Fruit fly (Drosophila melanogaster) whole organism, prepupa: Measurements from ENCODE around the gene Shawn.

ENCODE experiments used
- Blimp-1 ChIP-seq: fragments of 200-800 bp; sonication (Bioruptor generic); optimal IDR thresholded peaks from 3 replicates; lab custom pipeline; 2017; ENCODE audit warnings: missing biosample characterization, missing genetic modification characterization, mild to moderate bottlenecking, moderate library complexity, missing genetic modification reagents
- CG11294 ChIP-seq: fragments of 200-800 bp; sonication (Bioruptor generic); IDR thresholded peaks from 2 replicates; pipeline ENCODE4 v1.3.6; 2022; ENCODE audit warnings: missing biosample characterization, missing genetic modification characterization
- CG11762 ChIP-seq: fragments of 200-800 bp; sonication (Bioruptor generic); optimal IDR thresholded peaks from 3 replicates; lab custom pipeline; 2016; ENCODE audit warnings: missing biosample characterization, missing genetic modification characterization; ENCODE audit not compliant: insufficient read depth
- CG1621 ChIP-seq: fragments of 200-800 bp; sonication (Bioruptor generic); optimal IDR thresholded peaks from 3 replicates; lab custom pipeline; 2018; ENCODE audit warnings: missing biosample characterization, mild to moderate bottlenecking, missing genetic modification characterization
- CG16779 ChIP-seq: fragments of 200-800 bp; sonication (Bioruptor generic); optimal IDR thresholded peaks from 3 replicates; lab custom pipeline; 2017; ENCODE audit warnings: missing biosample characterization, mild to moderate bottlenecking, missing genetic modification characterization
- CG32006 ChIP-seq: fragments of 200-800 bp; sonication (Bioruptor generic); optimal IDR thresholded peaks from 3 replicates; lab custom pipeline; 2017; ENCODE audit warnings: missing biosample characterization, mild to moderate bottlenecking, missing genetic modification characterization
- CG3919 ChIP-seq: fragments of 200-800 bp; sonication (Bioruptor generic); optimal IDR thresholded peaks from 3 replicates; lab custom pipeline; 2016; ENCODE audit warnings: missing biosample characterization, missing genetic modification characterization
- CG6792 ChIP-seq: fragments of 200-800 bp; sonication (Bioruptor generic); optimal IDR thresholded peaks from 3 replicates; lab custom pipeline; 2016; ENCODE audit warnings: missing biosample characterization, missing genetic modification characterization
- CG6808 ChIP-seq: fragments of 200-800 bp; sonication (Bioruptor generic); optimal IDR thresholded peaks from 3 replicates; lab custom pipeline; 2017; ENCODE audit warnings: missing biosample characterization, missing genetic modification characterization, mild to moderate bottlenecking, moderate library complexity, missing genetic modification reagents
- CG6854 ChIP-seq: fragments of 200-800 bp; sonication (Bioruptor generic); optimal IDR thresholded peaks from 2 replicates; lab custom pipeline; 2017; ENCODE audit warnings: missing biosample characterization, mild to moderate bottlenecking, missing genetic modification characterization
- CG7368 ChIP-seq: fragments of 200-800 bp; sonication (Bioruptor generic); optimal IDR thresholded peaks from 3 replicates; lab custom pipeline; 2016; ENCODE audit warnings: missing biosample characterization, missing genetic modification characterization
- CG8632 ChIP-seq: fragments of 200-800 bp; sonication (Bioruptor generic); optimal IDR thresholded peaks from 3 replicates; lab custom pipeline; 2016; ENCODE audit warnings: missing biosample characterization, missing genetic modification characterization
- Eip75B ChIP-seq: fragments of 200-800 bp; sonication (Bioruptor generic); optimal IDR thresholded peaks from 3 replicates; lab custom pipeline; 2016; ENCODE audit warnings: missing biosample characterization, missing genetic modification characterization
- Eip78C ChIP-seq: fragments of 200-800 bp; sonication (Bioruptor generic); peaks from one replicate; lab custom pipeline; 2016; ENCODE audit warnings: missing biosample characterization, missing genetic modification characterization
- Eip93F ChIP-seq: fragments of 200-800 bp; sonication (Bioruptor generic); optimal IDR thresholded peaks from 2 replicates; lab custom pipeline; 2016; ENCODE audit warnings: missing biosample characterization, mild to moderate bottlenecking, missing genetic modification characterization
- Hr38 ChIP-seq: sonication (Bioruptor generic); optimal IDR thresholded peaks from 2 replicates; lab custom pipeline; 2016; ENCODE audit warnings: missing biosample characterization, missing genetic modification characterization
- Hr39 ChIP-seq: fragments of 200-800 bp; sonication (Bioruptor generic); optimal IDR thresholded peaks from 2 replicates; lab custom pipeline; 2016; ENCODE audit warnings: missing biosample characterization, missing genetic modification characterization
- Hr4 ChIP-seq: fragments of 200-800 bp; sonication (Bioruptor generic); optimal IDR thresholded peaks from 3 replicates; lab custom pipeline; 2016; ENCODE audit warnings: missing biosample characterization, missing genetic modification characterization
- Lpt ChIP-seq: fragments of 200-800 bp; sonication (Bioruptor generic); optimal IDR thresholded peaks from 3 replicates; lab custom pipeline; 2016; ENCODE audit warnings: missing biosample characterization, missing genetic modification characterization
- Met ChIP-seq: fragments of 200-800 bp; sonication (Bioruptor generic); optimal IDR thresholded peaks from 3 replicates; lab custom pipeline; 2016; ENCODE audit warnings: missing biosample characterization, missing genetic modification characterization
- OdsH ChIP-seq: fragments of 200-800 bp; sonication (Bioruptor generic); optimal IDR thresholded peaks from 3 replicates; lab custom pipeline; 2016; ENCODE audit warnings: missing biosample characterization, missing genetic modification characterization
- Smox ChIP-seq: fragments of 200-800 bp; sonication (Bioruptor generic); optimal IDR thresholded peaks from 3 replicates; lab custom pipeline; 2016; ENCODE audit warnings: missing biosample characterization, missing genetic modification characterization
- Sox14 ChIP-seq: fragments of 200-800 bp; sonication (Bioruptor generic); optimal IDR thresholded peaks from 3 replicates; lab custom pipeline; 2016; ENCODE audit warnings: missing biosample characterization, missing genetic modification characterization
- Sox15 ChIP-seq: fragments of 200-800 bp; sonication (Bioruptor generic); optimal IDR thresholded peaks from 3 replicates; lab custom pipeline; 2016; ENCODE audit warnings: missing biosample characterization, missing genetic modification characterization
- dac ChIP-seq: fragments of 200-800 bp; sonication (Bioruptor generic); optimal IDR thresholded peaks from 2 replicates; lab custom pipeline; 2017; ENCODE audit warnings: missing biosample characterization, mild to moderate bottlenecking, missing genetic modification characterization
- eg ChIP-seq: fragments of 200-800 bp; sonication (Bioruptor generic); IDR thresholded peaks from 3 replicates; pipeline ENCODE4 v1.3.6; 2022; ENCODE audit warnings: missing biosample characterization, missing genetic modification characterization
- fd85E ChIP-seq: fragments of 200-800 bp; sonication (Bioruptor generic); optimal IDR thresholded peaks from 3 replicates; lab custom pipeline; 2016; ENCODE audit warnings: missing biosample characterization, missing genetic modification characterization
- lz ChIP-seq: fragments of 200-800 bp; sonication (Bioruptor generic); optimal IDR thresholded peaks from 3 replicates; lab custom pipeline; 2016; ENCODE audit warnings: missing biosample characterization, missing genetic modification characterization
- net ChIP-seq: fragments of 200-800 bp; sonication (Bioruptor generic); optimal IDR thresholded peaks from 3 replicates; lab custom pipeline; 2016; ENCODE audit warnings: missing biosample characterization, missing genetic modification characterization
- spab ChIP-seq: fragments of 200-800 bp; sonication (Bioruptor generic); optimal IDR thresholded peaks from 2 replicates; lab custom pipeline; 2017; ENCODE audit warnings: missing biosample characterization, mild to moderate bottlenecking, missing genetic modification characterization, missing genetic modification reagents
- ss ChIP-seq, 2 experiments: fragments of 200-800 bp; sonication (Bioruptor generic); optimal IDR thresholded peaks; 2 replicates in 1 of 2; 3 replicates in 1 of 2; lab custom pipeline; 2017 to 2018; ENCODE audit warnings: mild to moderate bottlenecking in 2 of 2, missing biosample characterization in 2 of 2, missing genetic modification characterization in 2 of 2, moderate library complexity in 1 of 2
- svp ChIP-seq: fragments of 200-800 bp; sonication (Bioruptor generic); peaks from one replicate; lab custom pipeline; 2016; ENCODE audit warnings: missing biosample characterization, missing genetic modification characterization
- topi ChIP-seq: fragments of 200-800 bp; sonication (Bioruptor generic); optimal IDR thresholded peaks from 3 replicates; lab custom pipeline; 2016; ENCODE audit warnings: missing biosample characterization, missing genetic modification characterization

The Shawn gene

DNA sequence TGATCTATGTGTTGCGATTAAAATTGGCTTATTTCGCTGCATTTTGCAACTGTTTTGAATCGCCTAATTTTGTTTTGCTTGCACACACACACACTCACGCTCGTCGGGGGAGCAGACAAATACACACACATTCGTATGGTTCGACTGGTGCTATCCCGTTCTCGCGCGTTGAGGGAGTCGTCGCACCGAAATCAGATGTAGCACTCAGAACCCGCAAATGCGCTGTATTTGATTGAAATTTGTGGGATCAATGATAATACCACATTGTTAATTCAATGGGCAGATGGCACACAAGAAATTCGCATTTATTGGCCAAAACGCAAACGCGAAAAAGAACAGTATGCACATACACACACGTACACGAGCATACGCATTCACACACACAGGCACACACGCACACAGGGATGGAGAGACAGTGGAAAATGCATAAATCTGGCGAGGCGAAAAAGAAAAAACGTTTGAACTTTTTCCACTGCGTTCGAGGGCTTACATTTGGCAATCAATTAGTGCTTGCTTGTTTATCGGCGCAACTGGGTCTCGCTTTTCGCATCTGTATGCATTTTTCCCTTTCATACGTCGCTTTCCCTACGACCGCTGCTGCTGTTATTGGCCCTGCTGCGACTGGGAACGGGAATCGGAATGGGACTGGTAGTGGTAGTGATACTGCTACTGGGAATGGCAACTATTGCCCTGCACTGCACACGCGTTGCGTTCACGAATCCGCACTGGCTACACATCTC, 32.2 kb upstream of the Shawn start:
- TF ChIP-seq ss (GFP tag; optimal IDR thresholded peaks at IDR 0.05; lab: Kevin White, UChicago) (peak in 1 of 2 experiments; percentile 29), CG6808 (GFP tag; lab: Kevin White, UChicago) (no peak), Eip78C (GFP tag; lab: Kevin White, UChicago) (peak; percentile 77), lz (no peak)

DNA sequence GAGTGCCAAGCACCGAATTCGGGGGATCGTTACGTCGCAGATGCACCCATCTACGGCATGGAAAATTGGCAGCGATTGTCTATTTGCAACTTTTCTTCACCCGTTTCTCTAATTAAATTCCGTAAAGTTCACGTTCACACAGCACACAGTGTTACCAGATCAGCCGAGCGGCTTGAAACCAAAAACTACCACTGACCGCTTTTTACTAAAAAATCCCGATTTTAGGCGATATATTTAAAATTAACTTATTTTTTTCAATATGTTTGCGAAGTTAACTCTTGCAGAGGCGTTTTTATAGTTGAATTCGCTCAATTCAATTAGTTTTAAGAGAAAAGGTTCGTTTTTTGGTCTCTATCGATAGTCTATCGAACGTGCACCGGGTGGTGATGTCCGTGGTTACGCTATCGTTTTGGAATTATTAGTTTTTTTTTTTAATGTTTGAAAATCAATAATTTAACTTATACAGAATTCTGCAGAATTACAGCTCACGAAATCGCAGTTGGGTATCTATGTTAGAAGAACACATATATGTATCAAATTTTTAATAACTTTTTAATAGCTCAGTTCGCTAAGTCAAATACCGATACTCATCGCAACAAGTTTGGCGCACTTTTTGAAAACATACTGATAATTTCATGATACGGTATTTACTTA, 31.6 kb upstream of the Shawn start, which contains the start of gene Tao:
Gene Tao, minus strand, starts transcription at position 153 of the 654 bp plus-strand sequence.
- peak; percentile 32 for TF ChIP-seq CG1621 (tag; lab: Kevin White, UChicago)
- no peak for TF ChIP-seq spab
- peak; percentile 65 for TF ChIP-seq Eip78C (GFP tag; lab: Kevin White, UChicago)
- TF ChIP-seq ss (GFP tag; optimal IDR thresholded peaks at IDR 0.05; lab: Kevin White, UChicago), result no peak
- no peak for TF ChIP-seq Smox
- TF ChIP-seq Hr38 (GFP tag; lab: Kevin White, UChicago), result no peak
- no peak for TF ChIP-seq CG7368 (GFP tag; lab: Kevin White, UChicago)
- peak; percentile 1 for TF ChIP-seq Hr39 (GFP tag; lab: Kevin White, UChicago)
- no peak for TF ChIP-seq Eip93F (GFP tag; lab: Kevin White, UChicago)
- TF ChIP-seq Blimp-1 (GFP tag; lab: Kevin White, UChicago), result no peak
- TF ChIP-seq Eip75B (GFP tag; lab: Kevin White, UChicago), result no peak
- TF ChIP-seq, all 60 proteins: peak for 3

DNA sequence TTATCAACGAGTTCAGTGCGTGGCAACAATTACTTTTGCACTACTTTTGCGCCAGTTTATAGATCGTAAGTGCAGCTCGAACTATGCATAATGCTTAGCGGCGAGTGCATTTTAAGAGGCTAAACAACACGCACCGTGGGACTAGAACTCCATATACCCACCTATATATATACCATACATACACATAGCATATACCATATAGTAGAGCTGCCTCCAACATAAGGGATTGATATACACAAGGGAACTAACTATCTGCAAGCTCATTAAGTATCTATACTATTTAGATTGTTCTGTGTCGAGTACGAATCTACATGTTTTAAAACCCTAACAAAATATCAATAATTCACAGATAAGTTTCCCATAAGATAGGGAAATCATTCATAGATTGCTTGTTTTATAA, 29.4 kb upstream of the Shawn start, which contains the start of gene CG14218:
Gene CG14218, minus strand, starts transcription at position 101 of the 400 bp plus-strand sequence.
- TF ChIP-seq CG11762 (no peak), OdsH (GFP tag; lab: Kevin White, UChicago) (no peak), net (GFP tag; lab: Kevin White, UChicago) (peak; percentile 4), CG32006 (GFP tag; lab: Kevin White, UChicago) (peak; percentile 23)

DNA sequence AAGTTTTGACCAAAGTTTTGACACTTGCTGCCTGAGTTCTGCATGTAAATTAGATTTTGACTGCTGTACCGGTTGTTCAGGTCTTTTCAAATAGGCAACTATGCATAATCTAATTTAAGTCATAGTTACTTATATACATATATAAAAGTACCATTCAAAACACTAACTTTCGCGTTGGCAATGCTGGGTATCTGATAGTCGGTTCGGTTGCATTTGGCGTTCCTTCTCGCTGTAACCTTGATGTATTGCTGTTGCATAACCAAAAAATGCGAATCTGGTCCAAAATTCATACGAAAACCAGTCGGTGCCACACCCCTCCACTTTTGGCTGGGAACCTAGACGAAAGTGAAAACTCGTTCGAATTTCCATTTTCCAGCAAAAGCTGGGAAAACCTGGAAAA, 28.6 kb upstream of the Shawn start:
- TF ChIP-seq CG16779 (no peak), Met (GFP tag; lab: Kevin White, UChicago) (no peak)

DNA sequence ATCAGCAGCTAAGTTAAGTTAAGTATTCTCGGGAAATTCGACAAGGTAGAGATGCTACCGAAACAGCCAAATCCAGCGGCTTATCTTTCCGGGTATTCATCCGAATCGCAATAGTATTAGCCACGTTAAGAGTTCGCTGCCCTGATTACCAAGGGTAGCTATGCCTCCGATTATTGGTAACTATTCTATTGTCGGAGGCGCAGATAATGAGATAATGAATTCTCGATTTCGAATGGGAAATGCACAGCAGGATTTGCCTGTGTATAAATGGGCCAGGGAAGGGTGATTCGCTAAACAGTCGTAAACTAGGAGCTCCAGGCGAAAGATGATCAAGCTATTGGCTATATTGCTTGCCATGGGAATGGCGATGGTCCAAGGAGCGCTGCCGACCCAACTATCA, 28.0 kb upstream of the Shawn start, which contains the start of gene CG14204:
Gene CG14204, plus strand, starts transcription at position 301 of the 400 bp plus-strand sequence.
- TF ChIP-seq svp (GFP tag; lab: Kevin White, UChicago) (no peak), Hr4 (no peak), fd85E (no peak), dac (GFP tag; lab: Kevin White, UChicago) (no peak), topi (GFP tag; lab: Kevin White, UChicago) (no peak), eg (no peak), spab (no peak), CG8632 (GFP tag; lab: Kevin White, UChicago) (no peak), Lpt (GFP tag; lab: Kevin White, UChicago) (no peak), Sox15 (GFP tag; lab: Kevin White, UChicago) (no peak), Smox (no peak), CG1621 (tag; lab: Kevin White, UChicago) (no peak)

DNA sequence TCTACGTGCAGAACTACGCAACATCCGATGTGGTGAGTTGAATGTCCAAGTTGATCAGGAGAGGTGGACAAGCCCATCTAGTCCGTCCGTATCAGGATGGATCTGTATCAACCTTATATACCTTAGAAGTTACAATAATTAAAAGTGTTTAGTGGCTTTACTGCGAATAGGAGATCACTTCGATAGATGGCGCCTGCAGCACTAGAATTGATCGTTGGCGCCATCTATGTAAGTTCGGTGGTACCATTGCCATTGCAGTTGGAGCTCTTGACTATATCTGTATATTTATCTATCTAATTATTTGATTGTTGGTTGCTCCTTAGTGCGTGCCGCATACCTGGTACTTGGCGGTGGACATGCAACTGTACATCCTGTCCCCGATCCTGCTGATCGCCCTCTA, 26.2 kb upstream of the Shawn start:
- TF ChIP-seq Lpt (GFP tag; lab: Kevin White, UChicago) (no peak), Hr39 (GFP tag; lab: Kevin White, UChicago) (no peak), CG3919 (GFP tag; lab: Kevin White, UChicago) (no peak), Eip75B (GFP tag; lab: Kevin White, UChicago) (no peak), CG6854 (GFP tag; lab: Kevin White, UChicago) (no peak), OdsH (GFP tag; lab: Kevin White, UChicago) (no peak), CG6808 (GFP tag; lab: Kevin White, UChicago) (no peak), CG1621 (tag; lab: Kevin White, UChicago) (no peak), Hr38 (GFP tag; lab: Kevin White, UChicago) (no peak), CG6792 (no peak), Sox14 (GFP tag; lab: Kevin White, UChicago) (no peak), CG11294 (no peak)
